Worm (Caenorhabditis elegans): ENCODE measurements around the gene F21C10.5.

DNA sequence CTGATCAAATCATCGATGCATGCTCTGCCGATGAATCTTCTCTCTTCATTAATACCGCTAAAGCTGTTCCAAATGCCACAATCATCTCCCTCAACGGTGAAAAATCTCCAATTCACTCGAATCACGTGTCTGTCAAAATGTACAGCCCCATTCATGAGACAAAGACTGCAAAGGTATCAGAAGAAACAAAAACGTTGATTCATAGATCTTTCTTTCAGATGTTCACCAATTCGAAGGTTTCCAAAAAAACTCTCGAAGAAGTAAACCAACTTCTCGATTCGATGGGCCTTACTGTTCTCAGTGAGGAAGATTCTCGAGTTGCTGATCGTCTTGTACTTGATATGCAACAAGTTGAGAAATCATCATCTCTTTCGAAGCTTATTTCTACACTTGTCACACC, 28.8 kb upstream of the F21C10.5 start:
- TF ChIP-seq ceh-83 (GFP tag; optimal IDR thresholded peaks at IDR 0.05), result no peak
- TF ChIP-seq unc-62 (GFP tag; optimal IDR thresholded peaks at IDR 0.05), result no peak
- TF ChIP-seq elt-1 (tag; optimal IDR thresholded peaks at IDR 0.05; ENCODE audit: borderline replicate concordance, insufficient read depth), result no peak
- no peak for TF ChIP-seq drap-1 (GFP tag; optimal IDR thresholded peaks at IDR 0.05)
- no peak for TF ChIP-seq lsy-2 (tag; optimal IDR thresholded peaks at IDR 0.05)
- TF ChIP-seq nhr-237 (tag; optimal IDR thresholded peaks at IDR 0.05), result no peak
- TF ChIP-seq pha-4 (tag; optimal IDR thresholded peaks at IDR 0.05), result no peak
- no peak for TF ChIP-seq ztf-11 (tag; optimal IDR thresholded peaks at IDR 0.05)
- TF ChIP-seq ces-1 (GFP tag; optimal IDR thresholded peaks at IDR 0.05), result no peak
- no peak for TF ChIP-seq elt-3 (tag; optimal IDR thresholded peaks at IDR 0.05)
- TF ChIP-seq lin-13 (tag; optimal IDR thresholded peaks at IDR 0.05), result no peak
- no peak for TF ChIP-seq nhr-76 (tag; optimal IDR thresholded peaks at IDR 0.05)
- no peak for TF ChIP-seq unc-39 (tag; optimal IDR thresholded peaks at IDR 0.05)
